Fruit fly (Drosophila melanogaster) whole organism, embryonic: ENCODE measurements around the gene CG8236.
A peak's percentile ranks its signal among the peaks of the same experiment; 100 is the strongest.

Experiments
- Atf-2 ChIP-seq: fragments of 200-800 bp; sonication (Bioruptor generic); optimal IDR thresholded peaks from 2 replicates; lab custom pipeline; 2016; ENCODE audit warnings: missing biosample characterization, missing genetic modification characterization
- Bgb ChIP-seq: fragments of 200-800 bp; sonication (Bioruptor generic); IDR thresholded peaks from 2 replicates; pipeline ENCODE4 v1.3.6; 2022; ENCODE audit warnings: missing biosample characterization, missing genetic modification characterization; ENCODE audit not compliant: partially characterized antibody
- CG10274 ChIP-seq: fragments of 200-800 bp; sonication (Bioruptor generic); optimal IDR thresholded peaks from 3 replicates; lab custom pipeline; 2017; ENCODE audit warnings: missing biosample characterization, mild to moderate bottlenecking, missing genetic modification characterization
- CG11696 ChIP-seq: fragments of 200-800 bp; sonication (Bioruptor generic); IDR thresholded peaks from 2 replicates; pipeline ENCODE4 v1.3.6; 2022; ENCODE audit warnings: missing biosample characterization, missing genetic modification characterization
- CG12769 ChIP-seq: fragments of 200-800 bp; sonication (Bioruptor generic); optimal IDR thresholded peaks from 2 replicates; lab custom pipeline; 2019; ENCODE audit warnings: missing biosample characterization, mild to moderate bottlenecking, missing genetic modification characterization, moderate library complexity
- CG13287 ChIP-seq: fragments of 200-800 bp; sonication (Bioruptor generic); IDR thresholded peaks from 2 replicates; pipeline ENCODE4 v1.3.6; 2022; ENCODE audit warnings: missing biosample characterization, missing genetic modification characterization; ENCODE audit not compliant: partially characterized antibody
- CG14710 ChIP-seq: fragments of 200-800 bp; sonication (Bioruptor generic); optimal IDR thresholded peaks from 3 replicates; lab custom pipeline; 2019; ENCODE audit warnings: missing biosample characterization, mild to moderate bottlenecking, missing genetic modification characterization, moderate library complexity
- CG15269 ChIP-seq: fragments of 200-800 bp; sonication (Bioruptor generic); optimal IDR thresholded peaks from 2 replicates; lab custom pipeline; 2018; ENCODE audit warnings: missing biosample characterization, mild to moderate bottlenecking, missing genetic modification characterization, moderate library complexity
- CG17328 ChIP-seq: fragments of 200-800 bp; sonication (Bioruptor generic); IDR thresholded peaks from 2 replicates; pipeline ENCODE4 v1.3.6; 2022; ENCODE audit warnings: missing biosample characterization, missing genetic modification characterization
- CG17568 ChIP-seq: fragments of 200-800 bp; sonication (Bioruptor generic); optimal IDR thresholded peaks from 2 replicates; lab custom pipeline; 2018; ENCODE audit warnings: missing biosample characterization, mild to moderate bottlenecking, missing genetic modification characterization, moderate library complexity
- CG1832 ChIP-seq: fragments of 200-800 bp; sonication (Bioruptor generic); optimal IDR thresholded peaks from 2 replicates; lab custom pipeline; 2017; ENCODE audit warnings: missing biosample characterization, mild to moderate bottlenecking, missing genetic modification characterization, inconsistent platforms
- CG2875 ChIP-seq: fragments of 200-800 bp; sonication (Bioruptor generic); optimal IDR thresholded peaks from 2 replicates; lab custom pipeline; 2017; ENCODE audit warnings: missing biosample characterization, mild to moderate bottlenecking, missing genetic modification characterization, missing genetic modification reagents
- CG30431 ChIP-seq: fragments of 200-800 bp; sonication (Bioruptor generic); optimal IDR thresholded peaks from 2 replicates; lab custom pipeline; 2017; ENCODE audit warnings: missing biosample characterization, missing genetic modification characterization
- CG31388 ChIP-seq: fragments of 200-800 bp; sonication (Bioruptor generic); optimal IDR thresholded peaks from 2 replicates; lab custom pipeline; 2016; ENCODE audit warnings: missing biosample characterization, missing genetic modification characterization
- CG4360 ChIP-seq: fragments of 200-800 bp; sonication (Bioruptor generic); IDR thresholded peaks from 2 replicates; pipeline ENCODE4 v1.3.6; 2022; ENCODE audit warnings: missing biosample characterization, missing genetic modification characterization
- CG43689 ChIP-seq: fragments of 200-800 bp; sonication (Bioruptor generic); IDR thresholded peaks from 2 replicates; pipeline ENCODE4 v1.3.6; 2022; ENCODE audit warnings: missing biosample characterization, missing genetic modification characterization
- CG4820 ChIP-seq: fragments of 200-800 bp; sonication (Bioruptor generic); optimal IDR thresholded peaks from 3 replicates; lab custom pipeline; 2016; ENCODE audit warnings: missing biosample characterization, missing genetic modification characterization
- CG8290 ChIP-seq, 3 experiments: fragments of 200-800 bp; sonication (Bioruptor generic); optimal IDR thresholded peaks; 2 replicates each; lab custom pipeline; 2016 to 2019; ENCODE audit warnings: missing biosample characterization in 3 of 3, missing genetic modification characterization in 3 of 3, mild to moderate bottlenecking in 2 of 3, moderate library complexity in 1 of 3
- CG9817 ChIP-seq: fragments of 200-800 bp; sonication (Bioruptor generic); optimal IDR thresholded peaks from 2 replicates; lab custom pipeline; 2018; ENCODE audit warnings: missing biosample characterization, mild to moderate bottlenecking, missing genetic modification characterization, moderate library complexity
- H15 ChIP-seq: fragments of 200-800 bp; sonication (Bioruptor generic); IDR thresholded peaks from 3 replicates; pipeline ENCODE4 v1.3.6; 2022; ENCODE audit warnings: missing biosample characterization, missing genetic modification characterization
- HHEX ChIP-seq: fragments of 200-800 bp; sonication (Bioruptor generic); optimal IDR thresholded peaks from 3 replicates; lab custom pipeline; 2017; ENCODE audit warnings: missing biosample characterization, mild to moderate bottlenecking, missing genetic modification characterization, missing genetic modification reagents
- Kr ChIP-seq: fragments of 200-800 bp; sonication (Bioruptor generic); optimal IDR thresholded peaks from 2 replicates; lab custom pipeline; 2017; ENCODE audit warnings: missing biosample characterization, mild to moderate bottlenecking, missing genetic modification characterization
- NFAT ChIP-seq: fragments of 200-800 bp; sonication (Bioruptor generic); IDR thresholded peaks from 2 replicates; pipeline ENCODE4 v1.3.6; 2022; ENCODE audit warnings: missing biosample characterization, missing genetic modification characterization
- NK7.1 ChIP-seq: fragments of 200-800 bp; sonication (Bioruptor generic); optimal IDR thresholded peaks from 3 replicates; lab custom pipeline; 2016; ENCODE audit warnings: missing biosample characterization, missing genetic modification characterization
- Rx ChIP-seq: fragments of 200-800 bp; sonication (Bioruptor generic); IDR thresholded peaks from 2 replicates; pipeline ENCODE4 v1.3.6; 2022; ENCODE audit warnings: missing biosample characterization, missing genetic modification characterization
- Scr ChIP-seq: fragments of 200-800 bp; sonication (Bioruptor generic); IDR thresholded peaks from 2 replicates; pipeline ENCODE4 v1.3.6; 2022; ENCODE audit warnings: missing biosample characterization, missing genetic modification characterization; ENCODE audit not compliant: partially characterized antibody
- Sry-δ ChIP-seq: fragments of 200-800 bp; sonication (Bioruptor generic); optimal IDR thresholded peaks from 2 replicates; lab custom pipeline; 2016; ENCODE audit warnings: missing biosample characterization, missing genetic modification characterization
- Taf1 ChIP-seq: fragments of 200-800 bp; sonication (Bioruptor generic); IDR thresholded peaks from 2 replicates; pipeline ENCODE4 v1.3.6; 2022; ENCODE audit warnings: missing biosample characterization, missing genetic modification characterization
- Trl ChIP-seq, 3 experiments: fragments of >200 bp in 2 of 3; fragments of 200-800 bp in 1 of 3; sonication (Bioruptor generic) in 1 of 3; optimal IDR thresholded peaks; 2 replicates in 1 of 3; 3 replicates in 2 of 3; lab custom pipeline; 2016 to 2017; ENCODE audit warnings: missing biosample characterization in 1 of 3, missing genetic modification characterization in 1 of 3
- YL-1 ChIP-seq: fragments of 200-800 bp; sonication (Bioruptor generic); optimal IDR thresholded peaks from 3 replicates; lab custom pipeline; 2017; ENCODE audit warnings: missing biosample characterization, mild to moderate bottlenecking, missing genetic modification characterization
- az2 ChIP-seq: fragments of 200-800 bp; sonication (Bioruptor generic); optimal IDR thresholded peaks from 3 replicates; lab custom pipeline; 2016; ENCODE audit warnings: missing biosample characterization, missing genetic modification characterization
- bbx ChIP-seq: fragments of 200-800 bp; sonication (Bioruptor generic); IDR thresholded peaks from 2 replicates; pipeline ENCODE4 v1.3.6; 2022; ENCODE audit warnings: missing biosample characterization, missing genetic modification characterization; ENCODE audit not compliant: partially characterized antibody
- cg ChIP-seq: fragments of 200-800 bp; sonication (Bioruptor generic); optimal IDR thresholded peaks from 3 replicates; lab custom pipeline; 2019; ENCODE audit warnings: missing biosample characterization, mild to moderate bottlenecking, missing genetic modification characterization, moderate library complexity
- crc ChIP-seq: fragments of 200-800 bp; sonication (Bioruptor generic); optimal IDR thresholded peaks from 2 replicates; lab custom pipeline; 2016; ENCODE audit warnings: missing biosample characterization, missing genetic modification characterization
- crol ChIP-seq: fragments of 200-800 bp; sonication (Bioruptor generic); IDR thresholded peaks from 2 replicates; pipeline ENCODE4 v1.3.6; 2022; ENCODE audit warnings: missing biosample characterization, missing genetic modification characterization
- danr ChIP-seq: fragments of 200-800 bp; sonication (Bioruptor generic); IDR thresholded peaks from 2 replicates; pipeline ENCODE4 v1.3.6; 2022; ENCODE audit warnings: missing biosample characterization, missing genetic modification characterization
- dysf ChIP-seq: fragments of 200-800 bp; sonication (Bioruptor generic); IDR thresholded peaks from 3 replicates; pipeline ENCODE4 v1.3.6; 2022; ENCODE audit warnings: missing biosample characterization, missing genetic modification characterization
- ftz-f1 ChIP-seq: fragments of 200-800 bp; sonication (Bioruptor generic); optimal IDR thresholded peaks from 2 replicates; lab custom pipeline; 2016; ENCODE audit warnings: missing biosample characterization, missing genetic modification characterization
- fu2 ChIP-seq: fragments of 200-800 bp; sonication (Bioruptor generic); optimal IDR thresholded peaks from 2 replicates; lab custom pipeline; 2016; ENCODE audit warnings: missing biosample characterization, missing genetic modification characterization
- gsb-n ChIP-seq: fragments of 200-800 bp; sonication (Bioruptor generic); optimal IDR thresholded peaks from 3 replicates; lab custom pipeline; 2018; ENCODE audit warnings: missing biosample characterization, mild to moderate bottlenecking, missing genetic modification characterization
- kah ChIP-seq: fragments of 200-800 bp; sonication (Bioruptor generic); optimal IDR thresholded peaks from 2 replicates; lab custom pipeline; 2018; ENCODE audit warnings: missing biosample characterization, mild to moderate bottlenecking, missing genetic modification characterization
- mam ChIP-seq: fragments of 200-800 bp; sonication (Bioruptor generic); optimal IDR thresholded peaks from 3 replicates; lab custom pipeline; 2016; ENCODE audit warnings: missing biosample characterization, missing genetic modification characterization
- pan ChIP-seq, 4 experiments: fragments of >200 bp in 3 of 4; fragments of 200-800 bp in 1 of 4; sonication (Bioruptor generic) in 1 of 4; optimal IDR thresholded peaks in 3 of 4; IDR thresholded peaks in 1 of 4; 2 replicates each; pipeline versions ENCODE4 v1.3.6 to Lab custom; 2017 to 2022; ENCODE audit warnings: missing biosample characterization in 2 of 4, missing genetic modification characterization in 2 of 4, mixed read lengths in 1 of 4
- pho ChIP-seq: fragments of 200-800 bp; sonication (Bioruptor generic); optimal IDR thresholded peaks from 2 replicates; lab custom pipeline; 2016; ENCODE audit warnings: missing biosample characterization, missing genetic modification characterization
- seq ChIP-seq: fragments of 200-800 bp; sonication (Bioruptor generic); IDR thresholded peaks from 2 replicates; pipeline ENCODE4 v1.3.6; 2022; ENCODE audit warnings: missing biosample characterization, missing genetic modification characterization
- wdn ChIP-seq: fragments of 200-800 bp; sonication (Bioruptor generic); IDR thresholded peaks from 2 replicates; pipeline ENCODE4 v1.3.6; 2022; ENCODE audit warnings: missing biosample characterization, missing genetic modification characterization
- z ChIP-seq: fragments of 200-800 bp; sonication (Bioruptor generic); IDR thresholded peaks from 3 replicates; pipeline ENCODE4 v1.3.6; 2022; ENCODE audit warnings: missing biosample characterization, missing genetic modification characterization
- zen2 ChIP-seq: fragments of 200-800 bp; sonication (Bioruptor generic); IDR thresholded peaks from 3 replicates; pipeline ENCODE4 v1.3.6; 2022; ENCODE audit warnings: missing biosample characterization, missing genetic modification characterization; ENCODE audit not compliant: partially characterized antibody

The CG8236 gene

dm6 chr3R:8731597-8732263 lies 37.5 kb upstream of the CG8236 start, which contains the start of the genes M1BP and CG8202 (continued):
- TF ChIP-seq wdn (GFP tag; lab: Robert Waterston, UW) (peak; percentile 53), Trl (optimal IDR thresholded peaks at IDR 0.05; lab: Kevin White, UChicago) (no peak), Trl (GFP tag; optimal IDR thresholded peaks at IDR 0.05; lab: Kevin White, UChicago) (peak; percentile 34), zen2 (GFP tag; lab: Robert Waterston, UW) (no peak), Bgb (GFP tag; lab: Robert Waterston, UW) (no peak), CG4820 (GFP tag; lab: Kevin White, UChicago) (peak; percentile 86), mam (GFP tag; lab: Kevin White, UChicago) (peak; percentile 78), kah (GFP tag; lab: Kevin White, UChicago) (peak; percentile 85), CG2875 (GFP tag; lab: Kevin White, UChicago) (peak; percentile 76), CG12769 (tag; lab: Kevin White, UChicago) (no peak), CG31388 (GFP tag; lab: Kevin White, UChicago) (peak; percentile 67), crc (GFP tag; lab: Kevin White, UChicago) (no peak), bbx (GFP tag; lab: Robert Waterston, UW) (no peak), YL-1 (GFP tag; lab: Kevin White, UChicago) (peak; percentile 85), CG8290 (GFP tag; optimal IDR thresholded peaks at IDR 0.05; lab: Kevin White, UChicago) (peak; percentile 83), CG8290 (tag; optimal IDR thresholded peaks at IDR 0.05; lab: Kevin White, UChicago) (no peak), pan (optimal IDR thresholded peaks at IDR 0.05; lab: Kevin White, UChicago) (no peak), pan (GFP tag; optimal IDR thresholded peaks at IDR 0.05 in 1 of 2, IDR thresholded peaks at IDR 0.05 in 1 of 2) (peak in 1 of 2 experiments; percentile 69), H15 (GFP tag; lab: Robert Waterston, UW) (peak; percentile 59; the same call in 1 of the 3 replicates), Rx (0 out of 2 replicates have a peak, but pooled peaks have one; percentile 40), dysf (GFP tag; lab: Robert Waterston, UW) (peak; percentile 88), Taf1 (GFP tag; lab: Robert Waterston, UW) (peak; percentile 8; the same call in 1 of the 2 replicates), crol (GFP tag; lab: Robert Waterston, UW) (no peak), cg (GFP tag; lab: Kevin White, UChicago) (no peak), CG17568 (no peak), CG4360 (GFP tag; lab: Robert Waterston, UW) (peak; percentile 95), seq (GFP tag; lab: Robert Waterston, UW) (peak; percentile 65; the same call in 1 of the 2 replicates), CG10274 (no peak), pho (GFP tag; lab: Kevin White, UChicago) (peak; percentile 59), Scr (GFP tag; lab: Robert Waterston, UW) (no peak), fu2 (GFP tag; lab: Kevin White, UChicago) (peak; percentile 45), danr (GFP tag; lab: Robert Waterston, UW) (peak; percentile 63), CG1832 (GFP tag; lab: Kevin White, UChicago) (no peak), NK7.1 (GFP tag; lab: Kevin White, UChicago) (no peak), CG9817 (tag; lab: Kevin White, UChicago) (peak; percentile 86), z (GFP tag; lab: Robert Waterston, UW) (no peak), CG11696 (GFP tag; lab: Robert Waterston, UW) (0 out of 2 replicates have a peak, but pooled peaks have one; percentile 15), NFAT (GFP tag; lab: Robert Waterston, UW) (peak; percentile 81), az2 (GFP tag; lab: Kevin White, UChicago) (peak; percentile 91), CG15269 (tag; lab: Kevin White, UChicago) (peak; percentile 89), Atf-2 (no peak), Sry-δ (GFP tag; lab: Kevin White, UChicago) (peak; percentile 8), CG30431 (peak; percentile 85), CG13287 (GFP tag; lab: Robert Waterston, UW) (no peak), ftz-f1 (no peak), gsb-n (tag; lab: Kevin White, UChicago) (peak; percentile 93), CG17328 (GFP tag; lab: Robert Waterston, UW) (no peak; the same call in 1 of the 2 replicates), CG14710 (peak; percentile 95), CG43689 (peak; percentile 57; the same call in 1 of the 2 replicates), Kr (GFP tag; lab: Kevin White, UChicago) (peak; percentile 7), HHEX (GFP tag; lab: Kevin White, UChicago) (peak; percentile 86)
